Fruit fly (Drosophila melanogaster): ENCODE data around the gene CG7362.
A peak's percentile ranks its signal among the peaks of the same experiment; 100 is the strongest.

CG7362 gene

dm6 chr3R:14747259-14747856 is 6.9 kb downstream of the CG7362 start:
- no peak for TF ChIP-seq CG12768 (GFP tag; optimal IDR thresholded peaks at IDR 0.05)
- no peak for TF ChIP-seq Hr96 (GFP tag; optimal IDR thresholded peaks at IDR 0.05)
- TF ChIP-seq toe (GFP tag; optimal IDR thresholded peaks at IDR 0.05), result no peak
- TF ChIP-seq tj (GFP tag; optimal IDR thresholded peaks at IDR 0.05), result no peak
- no peak for TF ChIP-seq pad (GFP tag; optimal IDR thresholded peaks at IDR 0.05)
- peak; percentile 13 for TF ChIP-seq CG33017 (tag; optimal IDR thresholded peaks at IDR 0.05)
- TF ChIP-seq kay (GFP tag; ENCODE audit: borderline replicate concordance), result peak; percentile 95
- TF ChIP-seq ovo (GFP tag; optimal IDR thresholded peaks at IDR 0.05), result no peak
- no peak for TF ChIP-seq CG7101 (tag; optimal IDR thresholded peaks at IDR 0.05)
- no peak for TF ChIP-seq CG11617 (GFP tag; optimal IDR thresholded peaks at IDR 0.05)
- TF ChIP-seq CG14711 (tag; optimal IDR thresholded peaks at IDR 0.05), result no peak
- TF ChIP-seq CG5204 (GFP tag; optimal IDR thresholded peaks at IDR 0.05), result no peak
- TF ChIP-seq Crg-1 (GFP tag; optimal IDR thresholded peaks at IDR 0.05), result no peak
- no peak for TF ChIP-seq Mnt (GFP tag; optimal IDR thresholded peaks at IDR 0.05)
- no peak for TF ChIP-seq bab1 (GFP tag; optimal IDR thresholded peaks at IDR 0.05)
- no peak for TF ChIP-seq CG1620 (GFP tag; optimal IDR thresholded peaks at IDR 0.05)
- TF ChIP-seq cnc (optimal IDR thresholded peaks at IDR 0.05), result peak in 1 of 2 experiments; percentile 51
- no peak for TF ChIP-seq CG7045 (GFP tag; optimal IDR thresholded peaks at IDR 0.05)
- TF ChIP-seq cic (GFP tag; optimal IDR thresholded peaks at IDR 0.05), result peak; percentile 84
- no peak for TF ChIP-seq Clk (GFP tag; optimal IDR thresholded peaks at IDR 0.05)

dm6 chr3R:14744339-14745129 is 9.7 kb downstream of the CG7362 start:
- TF ChIP-seq ovo (GFP tag; optimal IDR thresholded peaks at IDR 0.05), result no peak
- no peak for TF ChIP-seq pad (GFP tag; optimal IDR thresholded peaks at IDR 0.05)
- TF ChIP-seq bab1 (GFP tag; optimal IDR thresholded peaks at IDR 0.05), result no peak
- TF ChIP-seq cic (GFP tag; optimal IDR thresholded peaks at IDR 0.05), result peak; percentile 17
- no peak for TF ChIP-seq CG12768 (GFP tag; optimal IDR thresholded peaks at IDR 0.05)
- no peak for TF ChIP-seq Clk (GFP tag; optimal IDR thresholded peaks at IDR 0.05)
- no peak for TF ChIP-seq CG5204 (GFP tag; optimal IDR thresholded peaks at IDR 0.05)
- TF ChIP-seq kay (GFP tag; ENCODE audit: borderline replicate concordance), result peak; percentile 73

- TF ChIP-seq toe (GFP tag; optimal IDR thresholded peaks at IDR 0.05) (no peak), CG11617 (GFP tag; optimal IDR thresholded peaks at IDR 0.05) (no peak), CG7045 (GFP tag; optimal IDR thresholded peaks at IDR 0.05) (no peak), Mnt (GFP tag; optimal IDR thresholded peaks at IDR 0.05) (no peak), CG5204 (GFP tag; optimal IDR thresholded peaks at IDR 0.05) (no peak), kay (GFP tag; ENCODE audit: borderline replicate concordance) (no peak)
These were observed 10.8 kb downstream of the CG7362 start for dm6 chr3R:14743418-14743817.

dm6 chr3R:14742928-14743327 is 11.3 kb downstream of the CG7362 start:
- TF ChIP-seq Mnt (GFP tag; optimal IDR thresholded peaks at IDR 0.05) (no peak), bab1 (GFP tag; optimal IDR thresholded peaks at IDR 0.05) (peak; percentile 80), Hr96 (GFP tag; optimal IDR thresholded peaks at IDR 0.05) (no peak), Clk (GFP tag; optimal IDR thresholded peaks at IDR 0.05) (no peak), kay (GFP tag; ENCODE audit: borderline replicate concordance) (peak; percentile 10), tj (GFP tag; optimal IDR thresholded peaks at IDR 0.05) (no peak), ovo (GFP tag; optimal IDR thresholded peaks at IDR 0.05) (no peak), Crg-1 (GFP tag; optimal IDR thresholded peaks at IDR 0.05) (no peak), CG1620 (GFP tag; optimal IDR thresholded peaks at IDR 0.05) (no peak), CG14711 (tag; optimal IDR thresholded peaks at IDR 0.05) (peak; percentile 7), CG7045 (GFP tag; optimal IDR thresholded peaks at IDR 0.05) (no peak), CG5204 (GFP tag; optimal IDR thresholded peaks at IDR 0.05) (no peak), CG7101 (tag; optimal IDR thresholded peaks at IDR 0.05) (peak; percentile 30), cnc (optimal IDR thresholded peaks at IDR 0.05) (no peak), CG11617 (GFP tag; optimal IDR thresholded peaks at IDR 0.05) (no peak), cic (GFP tag; optimal IDR thresholded peaks at IDR 0.05) (no peak), CG12768 (GFP tag; optimal IDR thresholded peaks at IDR 0.05) (no peak), pad (GFP tag; optimal IDR thresholded peaks at IDR 0.05) (no peak), toe (GFP tag; optimal IDR thresholded peaks at IDR 0.05) (no peak), CG33017 (tag; optimal IDR thresholded peaks at IDR 0.05) (peak; percentile 29)

- TF ChIP-seq kay (GFP tag; ENCODE audit: borderline replicate concordance) (no peak), CG12768 (GFP tag; optimal IDR thresholded peaks at IDR 0.05) (no peak), cic (GFP tag; optimal IDR thresholded peaks at IDR 0.05) (peak; percentile 22), CG14711 (tag; optimal IDR thresholded peaks at IDR 0.05) (no peak)
These were observed 12.2 kb downstream of the CG7362 start for dm6 chr3R:14742064-14742463.

- TF ChIP-seq Crg-1 (GFP tag; optimal IDR thresholded peaks at IDR 0.05) (no peak), CG14711 (tag; optimal IDR thresholded peaks at IDR 0.05) (peak; percentile 29), Hr96 (GFP tag; optimal IDR thresholded peaks at IDR 0.05) (peak; percentile 6), ovo (GFP tag; optimal IDR thresholded peaks at IDR 0.05) (peak; percentile 35), CG1620 (GFP tag; optimal IDR thresholded peaks at IDR 0.05) (peak; percentile 56), CG33017 (tag; optimal IDR thresholded peaks at IDR 0.05) (no peak), kay (GFP tag; ENCODE audit: borderline replicate concordance) (no peak), bab1 (GFP tag; optimal IDR thresholded peaks at IDR 0.05) (peak; percentile 52), toe (GFP tag; optimal IDR thresholded peaks at IDR 0.05) (peak; percentile 51), CG12768 (GFP tag; optimal IDR thresholded peaks at IDR 0.05) (no peak), cnc (optimal IDR thresholded peaks at IDR 0.05) (no peak), CG7101 (tag; optimal IDR thresholded peaks at IDR 0.05) (peak; percentile 12), CG5204 (GFP tag; optimal IDR thresholded peaks at IDR 0.05) (peak; percentile 69), Mnt (GFP tag; optimal IDR thresholded peaks at IDR 0.05) (peak; percentile 4)
These were observed 12.9 kb downstream of the CG7362 start, which contains the start of the genes eff and jvl for dm6 chr3R:14741192-14741915. TSS of gene eff (minus strand) at chr3R:14741319. TSS of gene jvl (plus strand) at chr3R:14741582.
